Fruit fly (Drosophila melanogaster): ENCODE results near the gene CG7772.
A peak's percentile ranks its signal among the peaks of the same experiment; 100 is the strongest.

Gene CG7772

DNA sequence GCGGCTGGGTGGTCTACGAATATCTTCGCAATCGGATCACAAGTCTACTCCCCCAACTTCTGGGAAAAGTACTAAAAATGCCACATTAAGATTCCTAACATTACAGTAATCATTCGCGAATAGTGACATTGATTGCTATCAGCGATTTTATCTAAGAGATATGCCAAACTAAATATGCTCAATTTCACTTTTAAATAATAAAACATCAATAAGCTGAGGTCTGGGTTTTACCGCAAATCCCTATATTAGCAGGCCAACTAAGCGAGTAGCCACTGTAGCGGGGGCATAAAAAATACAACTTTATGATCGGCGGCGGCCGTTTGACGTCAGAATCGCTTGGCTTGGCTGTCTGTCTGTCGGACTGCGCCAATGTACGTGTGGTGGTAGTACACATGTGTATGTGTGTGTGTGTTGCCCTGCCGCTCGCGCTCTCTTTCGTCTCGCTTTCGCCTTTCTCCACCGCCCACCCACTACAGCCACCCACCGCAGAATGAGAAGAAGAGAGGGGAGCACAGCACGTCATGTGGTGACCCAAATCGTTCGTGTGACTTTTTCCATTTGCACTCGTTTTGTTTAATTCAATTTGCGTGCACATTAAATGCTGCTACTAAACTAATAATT lies 26.7 kb downstream of the CG7772 start (continued):
- peak; percentile 88 for TF ChIP-seq croc (GFP tag; conservative IDR thresholded peaks at IDR 0.05)
- TF ChIP-seq salm (tag; optimal IDR thresholded peaks at IDR 0.05), result peak; percentile 94
- peak; percentile 90 for TF ChIP-seq CG1233 (GFP tag; optimal IDR thresholded peaks at IDR 0.05)
- TF ChIP-seq CG7271 (tag; optimal IDR thresholded peaks at IDR 0.05), result peak; percentile 9
- peak; percentile 95 for TF ChIP-seq CG11085 (GFP tag; IDR thresholded peaks at IDR 0.05)
- TF ChIP-seq nerfin-2 (GFP tag; IDR thresholded peaks at IDR 0.05; ENCODE audit: partially characterized antibody), result no peak
- TF ChIP-seq ERR (GFP tag; optimal IDR thresholded peaks at IDR 0.05), result peak; percentile 94
- peak; percentile 96 for TF ChIP-seq pho (GFP tag; optimal IDR thresholded peaks at IDR 0.05)
- TF ChIP-seq CG15696 (tag; optimal IDR thresholded peaks at IDR 0.05), result peak; percentile 53
- peak; percentile 87 for TF ChIP-seq CG31224 (GFP tag; IDR thresholded peaks at IDR 0.05)
- peak; percentile 84 for TF ChIP-seq aop (GFP tag; IDR thresholded peaks at IDR 0.05)
- TF ChIP-seq chn (GFP tag; optimal IDR thresholded peaks at IDR 0.05), result peak; percentile 94
- TF ChIP-seq CG2202 (tag; optimal IDR thresholded peaks at IDR 0.05), result peak; percentile 79
- TF ChIP-seq CG10543 (GFP tag; optimal IDR thresholded peaks at IDR 0.05), result peak; percentile 96
- peak; percentile 92 for TF ChIP-seq Camta (GFP tag; optimal IDR thresholded peaks at IDR 0.05)
- TF ChIP-seq B-H2 (GFP tag; optimal IDR thresholded peaks at IDR 0.05), result peak; percentile 89
- peak; percentile 85 for TF ChIP-seq CG10979 (tag; optimal IDR thresholded peaks at IDR 0.05)
- TF ChIP-seq CG9727 (GFP tag; optimal IDR thresholded peaks at IDR 0.05), result peak; percentile 91
- peak; percentile 93 for TF ChIP-seq H15 (GFP tag; IDR thresholded peaks at IDR 0.05)
- TF ChIP-seq Pdp1 (GFP tag; optimal IDR thresholded peaks at IDR 0.05), result peak; percentile 95 to 97
- TF ChIP-seq CG11398 (GFP tag; optimal IDR thresholded peaks at IDR 0.05), result peak; percentile 87
- peak; percentile 89 for TF ChIP-seq CG10147 (GFP tag; optimal IDR thresholded peaks at IDR 0.05)
- TF ChIP-seq CG14860 (GFP tag; IDR thresholded peaks at IDR 0.05; ENCODE audit: partially characterized antibody), result no peak
- peak; percentile 80 for TF ChIP-seq da (GFP tag; optimal IDR thresholded peaks at IDR 0.05)
- TF ChIP-seq CG7786 (GFP tag; optimal IDR thresholded peaks at IDR 0.05), result peak; percentile 92
- peak; percentile 90; the same call in 1 of the 2 replicates for TF ChIP-seq chm (GFP tag; IDR thresholded peaks at IDR 0.05)
- peak; percentile 93 for TF ChIP-seq B-H1 (GFP tag; IDR thresholded peaks at IDR 0.05)
- peak; percentile 99 for TF ChIP-seq sd (tag; optimal IDR thresholded peaks at IDR 0.05)
- TF ChIP-seq ind (GFP tag; optimal IDR thresholded peaks at IDR 0.05), result peak; percentile 95
- peak; percentile 83 for TF ChIP-seq CG15514 (GFP tag; optimal IDR thresholded peaks at IDR 0.05)
- peak; percentile 84 for TF ChIP-seq CG8089 (GFP tag; optimal IDR thresholded peaks at IDR 0.05)
- peak; percentile 95 for TF ChIP-seq Ada2b (GFP tag; IDR thresholded peaks at IDR 0.05)
- TF ChIP-seq vvl (GFP tag; IDR thresholded peaks at IDR 0.05), result peak; percentile 98
- TF ChIP-seq Fer2 (tag; optimal IDR thresholded peaks at IDR 0.05), result peak; percentile 92
- TF ChIP-seq D19A (tag; optimal IDR thresholded peaks at IDR 0.05), result peak; percentile 82
- peak; percentile 88 for TF ChIP-seq CG6813 (GFP tag; optimal IDR thresholded peaks at IDR 0.05)
- TF ChIP-seq CG2712 (tag; optimal IDR thresholded peaks at IDR 0.05), result peak; percentile 93
- TF ChIP-seq CG2129 (GFP tag; IDR thresholded peaks at IDR 0.05; ENCODE audit: partially characterized antibody), result no peak
- peak; percentile 97 for TF ChIP-seq CG13624 (GFP tag; optimal IDR thresholded peaks at IDR 0.05)
- peak; percentile 60 for TF ChIP-seq CG30020 (tag; optimal IDR thresholded peaks at IDR 0.05)
- TF ChIP-seq pita (GFP tag; optimal IDR thresholded peaks at IDR 0.05), result no peak
- TF ChIP-seq CG8290 (GFP tag; optimal IDR thresholded peaks at IDR 0.05), result peak; percentile 87
- TF ChIP-seq CG8290 (tag; optimal IDR thresholded peaks at IDR 0.05), result peak; percentile 68 to 99
- TF ChIP-seq CG17612 (GFP tag; IDR thresholded peaks at IDR 0.05), result peak; percentile 92
- peak; percentile 95 for TF ChIP-seq CG12071 (GFP tag; optimal IDR thresholded peaks at IDR 0.05)
- TF ChIP-seq sisA (GFP tag; IDR thresholded peaks at IDR 0.05), result peak; percentile 94
- TF ChIP-seq CG6854 (GFP tag; optimal IDR thresholded peaks at IDR 0.05), result peak; percentile 74
- TF ChIP-seq Opbp (GFP tag; IDR thresholded peaks at IDR 0.05; ENCODE audit: partially characterized antibody), result no peak
- peak; percentile 94 for TF ChIP-seq CG11723 (GFP tag; optimal IDR thresholded peaks at IDR 0.05)

Data from whole organism, embryonic.